Fruit fly (Drosophila melanogaster) whole organism, embryonic: ENCODE results near the gene SclA.

Experiments used
- Atf-2 ChIP-seq: fragments of 200-800 bp; sonication (Bioruptor generic); optimal IDR thresholded peaks from 2 replicates; lab custom pipeline; 2016; ENCODE audit warnings: missing biosample characterization, missing genetic modification characterization
- Atf3 ChIP-seq: fragments of 200-800 bp; sonication (Bioruptor generic); optimal IDR thresholded peaks from 3 replicates; lab custom pipeline; 2016; ENCODE audit warnings: missing biosample characterization, missing genetic modification characterization
- CG10979 ChIP-seq: fragments of 200-800 bp; sonication (Bioruptor generic); optimal IDR thresholded peaks from 2 replicates; lab custom pipeline; 2018; ENCODE audit warnings: missing biosample characterization, mild to moderate bottlenecking, missing genetic modification characterization, moderate library complexity
- CG12155 ChIP-seq: fragments of 200-800 bp; sonication (Bioruptor generic); optimal IDR thresholded peaks from 3 replicates; lab custom pipeline; 2016; ENCODE audit warnings: missing biosample characterization, missing genetic modification characterization
- CG13287 ChIP-seq: fragments of 200-800 bp; sonication (Bioruptor generic); IDR thresholded peaks from 2 replicates; pipeline ENCODE4 v1.3.6; 2022; ENCODE audit warnings: missing biosample characterization, missing genetic modification characterization; ENCODE audit not compliant: partially characterized antibody
- CG14860 ChIP-seq: fragments of 200-800 bp; sonication (Bioruptor generic); IDR thresholded peaks from 3 replicates; pipeline ENCODE4 v1.3.6; 2022; ENCODE audit warnings: missing biosample characterization, missing genetic modification characterization; ENCODE audit not compliant: partially characterized antibody
- CG15269 ChIP-seq: fragments of 200-800 bp; sonication (Bioruptor generic); optimal IDR thresholded peaks from 2 replicates; lab custom pipeline; 2018; ENCODE audit warnings: missing biosample characterization, mild to moderate bottlenecking, missing genetic modification characterization, moderate library complexity
- CG15479 ChIP-seq: fragments of 200-800 bp; sonication (Bioruptor generic); optimal IDR thresholded peaks from 3 replicates; lab custom pipeline; 2019; ENCODE audit warnings: missing biosample characterization, mild to moderate bottlenecking, missing genetic modification characterization, moderate library complexity
- CG16815 ChIP-seq: fragments of 200-800 bp; sonication (Bioruptor generic); optimal IDR thresholded peaks from 3 replicates; lab custom pipeline; 2017; ENCODE audit warnings: missing biosample characterization, mild to moderate bottlenecking, missing genetic modification characterization
- CG17186 ChIP-seq: fragments of 200-800 bp; sonication (Bioruptor generic); optimal IDR thresholded peaks from 3 replicates; lab custom pipeline; 2017; ENCODE audit warnings: missing biosample characterization, missing genetic modification reagents, missing genetic modification characterization
- CG17912 ChIP-seq: fragments of 200-800 bp; sonication (Bioruptor generic); optimal IDR thresholded peaks from 2 replicates; lab custom pipeline; 2018; ENCODE audit warnings: missing biosample characterization, mild to moderate bottlenecking, missing genetic modification characterization
- CG18011 ChIP-seq: fragments of 200-800 bp; sonication (Bioruptor generic); optimal IDR thresholded peaks from 2 replicates; lab custom pipeline; 2017; ENCODE audit warnings: missing biosample characterization, missing genetic modification characterization, mild to moderate bottlenecking, moderate library complexity, missing genotype
- CG32532 ChIP-seq: fragments of 200-800 bp; sonication (Bioruptor generic); IDR thresholded peaks from 2 replicates; pipeline ENCODE4 v1.3.6; 2022; ENCODE audit warnings: missing biosample characterization, missing genetic modification characterization
- CG33557 ChIP-seq: fragments of 200-800 bp; sonication (Bioruptor generic); optimal IDR thresholded peaks from 2 replicates; lab custom pipeline; 2019; ENCODE audit warnings: missing biosample characterization, mild to moderate bottlenecking, missing genetic modification characterization, moderate library complexity
- CG34224 ChIP-seq: fragments of 200-800 bp; sonication (Bioruptor generic); IDR thresholded peaks from 3 replicates; pipeline ENCODE4 v1.3.6; 2022; ENCODE audit warnings: missing biosample characterization, missing genetic modification characterization; ENCODE audit not compliant: partially characterized antibody
- CG42726 ChIP-seq: fragments of 200-800 bp; sonication (Bioruptor generic); IDR thresholded peaks from 2 replicates; pipeline ENCODE4 v1.3.6; 2022; ENCODE audit warnings: missing biosample characterization, missing genetic modification characterization; ENCODE audit not compliant: partially characterized antibody
- CG4820 ChIP-seq: fragments of 200-800 bp; sonication (Bioruptor generic); optimal IDR thresholded peaks from 3 replicates; lab custom pipeline; 2016; ENCODE audit warnings: missing biosample characterization, missing genetic modification characterization
- CG6765 ChIP-seq: fragments of 200-800 bp; sonication (Bioruptor generic); optimal IDR thresholded peaks from 3 replicates; lab custom pipeline; 2017; ENCODE audit warnings: missing biosample characterization, mild to moderate bottlenecking, missing genetic modification characterization
- Dbx ChIP-seq: fragments of 200-800 bp; sonication (Bioruptor generic); IDR thresholded peaks from 3 replicates; pipeline ENCODE4 v1.3.6; 2022; ENCODE audit warnings: missing biosample characterization, missing genetic modification characterization
- Dip3 ChIP-seq: fragments of 200-800 bp; sonication (Bioruptor generic); optimal IDR thresholded peaks from 3 replicates; lab custom pipeline; 2016; ENCODE audit warnings: missing biosample characterization, missing genetic modification characterization
- Hey ChIP-seq: fragments of 200-800 bp; sonication (Bioruptor generic); optimal IDR thresholded peaks from 3 replicates; lab custom pipeline; 2018; ENCODE audit warnings: missing biosample characterization, mild to moderate bottlenecking, missing genetic modification characterization
- Hmr ChIP-seq: fragments of 200-800 bp; sonication (Bioruptor generic); optimal IDR thresholded peaks from 3 replicates; lab custom pipeline; 2017; ENCODE audit warnings: mild to moderate bottlenecking, missing biosample characterization, missing genetic modification reagents, missing genetic modification characterization
- Hr3 ChIP-seq: fragments of 200-800 bp; sonication (Bioruptor generic); optimal IDR thresholded peaks from 3 replicates; lab custom pipeline; 2016; ENCODE audit warnings: missing biosample characterization, missing genetic modification characterization
- Lhr ChIP-seq: fragments of 200-800 bp; sonication (Bioruptor generic); optimal IDR thresholded peaks from 3 replicates; lab custom pipeline; 2017; ENCODE audit warnings: mild to moderate bottlenecking, missing biosample characterization, missing genetic modification reagents, missing genetic modification characterization
- MTF-1 ChIP-seq: fragments of 200-800 bp; sonication (Bioruptor generic); optimal IDR thresholded peaks from 2 replicates; lab custom pipeline; 2018; ENCODE audit warnings: missing biosample characterization, mild to moderate bottlenecking, missing genetic modification characterization, borderline replicate concordance
- NFAT ChIP-seq: fragments of 200-800 bp; sonication (Bioruptor generic); IDR thresholded peaks from 2 replicates; pipeline ENCODE4 v1.3.6; 2022; ENCODE audit warnings: missing biosample characterization, missing genetic modification characterization
- NfI ChIP-seq: fragments of 200-800 bp; sonication (Bioruptor generic); optimal IDR thresholded peaks from 3 replicates; lab custom pipeline; 2018; ENCODE audit warnings: missing biosample characterization, mild to moderate bottlenecking, missing genetic modification characterization, moderate library complexity
- Pdp1 ChIP-seq, 2 experiments: fragments of 200-800 bp; sonication (Bioruptor generic); optimal IDR thresholded peaks; 3 replicates each; lab custom pipeline; 2016; ENCODE audit warnings: missing biosample characterization in 2 of 2, missing genetic modification characterization in 2 of 2, mild to moderate bottlenecking in 1 of 2, moderate library complexity in 1 of 2
- Ptx1 ChIP-seq: fragments of 200-800 bp; sonication (Bioruptor generic); IDR thresholded peaks from 2 replicates; pipeline ENCODE4 v1.3.6; 2022; ENCODE audit warnings: missing biosample characterization, missing genetic modification characterization
- YL-1 ChIP-seq: fragments of 200-800 bp; sonication (Bioruptor generic); optimal IDR thresholded peaks from 3 replicates; lab custom pipeline; 2017; ENCODE audit warnings: missing biosample characterization, mild to moderate bottlenecking, missing genetic modification characterization
- bsh ChIP-seq, 2 experiments: fragments of 200-800 bp; sonication (Bioruptor generic); optimal IDR thresholded peaks; 2 replicates each; lab custom pipeline; 2017 to 2018; ENCODE audit warnings: mild to moderate bottlenecking in 2 of 2, missing biosample characterization in 2 of 2, missing genetic modification characterization in 2 of 2, moderate library complexity in 1 of 2
- caup ChIP-seq: fragments of 200-800 bp; sonication (Bioruptor generic); optimal IDR thresholded peaks from 3 replicates; lab custom pipeline; 2017; ENCODE audit warnings: missing biosample characterization, mild to moderate bottlenecking, missing genetic modification characterization, moderate library complexity; ENCODE audit not compliant: severe bottlenecking
- disco-r ChIP-seq: fragments of 200-800 bp; sonication (Bioruptor generic); optimal IDR thresholded peaks from 2 replicates; lab custom pipeline; 2016; ENCODE audit warnings: missing biosample characterization, missing genetic modification characterization
- gsb ChIP-seq: fragments of 200-800 bp; sonication (Bioruptor generic); IDR thresholded peaks from 2 replicates; pipeline ENCODE4 v1.3.6; 2022; ENCODE audit warnings: missing biosample characterization, missing genetic modification characterization
- her ChIP-seq: fragments of 200-800 bp; sonication (Bioruptor generic); optimal IDR thresholded peaks from 2 replicates; lab custom pipeline; 2016; ENCODE audit warnings: missing biosample characterization, missing genetic modification characterization
- kay ChIP-seq: fragments of 200-800 bp; sonication (Bioruptor generic); optimal IDR thresholded peaks from 2 replicates; lab custom pipeline; 2016; ENCODE audit warnings: missing biosample characterization, missing genetic modification characterization
- ken ChIP-seq: fragments of 200-800 bp; sonication (Bioruptor generic); IDR thresholded peaks from 3 replicates; pipeline ENCODE4 v1.3.6; 2022; ENCODE audit warnings: missing biosample characterization, missing genetic modification characterization
- lilli ChIP-seq: fragments of 200-800 bp; sonication (Bioruptor generic); optimal IDR thresholded peaks from 3 replicates; lab custom pipeline; 2016; ENCODE audit warnings: missing biosample characterization, missing genetic modification characterization
- phol ChIP-seq: fragments of 200-800 bp; sonication (Bioruptor generic); optimal IDR thresholded peaks from 3 replicates; lab custom pipeline; 2018; ENCODE audit warnings: missing biosample characterization, mild to moderate bottlenecking, missing genetic modification characterization, moderate library complexity
- ranshi ChIP-seq: fragments of 200-800 bp; sonication (Bioruptor generic); IDR thresholded peaks from 2 replicates; pipeline ENCODE4 v1.3.6; 2022; ENCODE audit warnings: missing biosample characterization, missing genetic modification characterization
- row ChIP-seq: fragments of 200-800 bp; sonication (Bioruptor generic); IDR thresholded peaks from 3 replicates; pipeline ENCODE4 v1.3.6; 2022; ENCODE audit warnings: missing biosample characterization, missing genetic modification characterization
- schlank ChIP-seq: fragments of 200-800 bp; sonication (Bioruptor generic); optimal IDR thresholded peaks from 2 replicates; lab custom pipeline; 2018; ENCODE audit warnings: missing biosample characterization, mild to moderate bottlenecking, missing genetic modification characterization
- seq ChIP-seq: fragments of 200-800 bp; sonication (Bioruptor generic); IDR thresholded peaks from 2 replicates; pipeline ENCODE4 v1.3.6; 2022; ENCODE audit warnings: missing biosample characterization, missing genetic modification characterization
- tap ChIP-seq: fragments of 200-800 bp; optimal IDR thresholded peaks from 3 replicates; lab custom pipeline; 2019; ENCODE audit warnings: missing biosample characterization, mild to moderate bottlenecking, missing genetic modification characterization, moderate library complexity
- tin ChIP-seq: fragments of 200-800 bp; sonication (Bioruptor generic); optimal IDR thresholded peaks from 3 replicates; lab custom pipeline; 2016; ENCODE audit warnings: missing biosample characterization, missing genetic modification characterization
- wdn ChIP-seq: fragments of 200-800 bp; sonication (Bioruptor generic); IDR thresholded peaks from 2 replicates; pipeline ENCODE4 v1.3.6; 2022; ENCODE audit warnings: missing biosample characterization, missing genetic modification characterization
- wek ChIP-seq: fragments of 200-800 bp; sonication (Bioruptor generic); optimal IDR thresholded peaks from 3 replicates; lab custom pipeline; 2018; ENCODE audit warnings: missing biosample characterization, mild to moderate bottlenecking, missing genetic modification characterization, moderate library complexity

SclA gene

DNA sequence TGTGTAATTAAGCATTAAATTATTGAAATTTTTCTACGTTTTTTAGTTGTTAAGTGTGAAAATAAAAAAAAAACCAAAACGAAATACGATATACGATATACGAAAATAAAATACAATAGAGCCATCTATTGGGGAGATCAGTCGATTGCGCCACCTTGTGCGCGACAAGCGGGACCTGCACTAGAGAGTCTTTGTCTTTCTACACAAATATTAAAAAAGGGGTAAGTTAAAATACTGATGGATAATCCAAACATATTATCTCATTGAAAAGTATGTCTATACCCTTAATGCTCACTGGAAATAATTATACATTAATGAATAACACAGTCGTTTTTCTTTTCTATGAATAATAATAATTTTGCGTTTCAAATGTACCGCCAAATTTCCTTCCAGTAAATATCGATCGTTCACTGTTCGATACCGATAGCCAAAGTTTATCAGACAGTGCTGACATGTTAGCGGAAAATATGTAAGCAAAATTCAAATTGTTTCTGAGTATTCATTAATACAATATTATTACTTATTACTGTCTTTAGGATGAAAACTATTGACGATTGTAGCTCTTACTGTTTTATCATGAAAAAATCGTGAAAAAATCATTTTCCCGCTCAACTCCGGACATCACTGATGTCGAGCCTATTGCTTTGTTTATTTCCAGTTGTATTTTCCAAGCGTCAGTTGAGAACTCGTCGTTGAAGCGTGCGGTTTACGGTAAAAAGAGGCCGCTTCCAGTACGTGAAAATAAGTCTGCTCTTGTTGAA, 21.6 kb upstream of the SclA start, which contains the start of gene mdy:
Gene mdy, plus strand, starts transcription at position 672 of the 761 bp plus-strand sequence.
- peak; percentile 46 for TF ChIP-seq Ptx1 (GFP tag; lab: Robert Waterston, UW)
- peak; percentile 86 for TF ChIP-seq NFAT (GFP tag; lab: Robert Waterston, UW)
- no peak for TF ChIP-seq wek (GFP tag; lab: Kevin White, UChicago)
- TF ChIP-seq CG6765 (GFP tag; lab: Kevin White, UChicago), result peak; percentile 30
- peak; percentile 46 to 58 for TF ChIP-seq Pdp1 (GFP tag; optimal IDR thresholded peaks at IDR 0.05; lab: Kevin White, UChicago)
- TF ChIP-seq Atf-2 (GFP tag; lab: Kevin White, UChicago), result peak; percentile 41
- peak; percentile 45 for TF ChIP-seq CG15269 (tag; lab: Kevin White, UChicago)
- peak; percentile 80 for TF ChIP-seq lilli (GFP tag; lab: Kevin White, UChicago)
- peak; percentile 58 for TF ChIP-seq kay
- peak; percentile 31 for TF ChIP-seq MTF-1 (GFP tag; lab: Kevin White, UChicago)
- peak; percentile 0 for TF ChIP-seq Dip3
- peak; percentile 43 for TF ChIP-seq CG4820 (GFP tag; lab: Kevin White, UChicago)
- peak; percentile 89 for TF ChIP-seq row (GFP tag; lab: Robert Waterston, UW)
- TF ChIP-seq ken, result peak; percentile 60; the same call in 1 of the 3 replicates
- peak; percentile 57 for TF ChIP-seq phol (tag; lab: Kevin White, UChicago)
- TF ChIP-seq schlank (tag; lab: Kevin White, UChicago), result no peak
- peak; percentile 16 for TF ChIP-seq Atf3
- peak; percentile 38 for TF ChIP-seq CG10979 (tag; lab: Kevin White, UChicago)
- TF ChIP-seq YL-1 (GFP tag; lab: Kevin White, UChicago), result peak; percentile 36
- TF ChIP-seq CG17912, result no peak
- TF ChIP-seq Hey, result no peak
- TF ChIP-seq NfI (GFP tag; lab: Kevin White, UChicago), result peak; percentile 33
- TF ChIP-seq ranshi, result peak; percentile 74; the same call in 1 of the 2 replicates
- TF ChIP-seq CG13287 (GFP tag; lab: Robert Waterston, UW), result peak; percentile 61
- no peak for TF ChIP-seq disco-r
- TF ChIP-seq CG16815 (GFP tag; lab: Kevin White, UChicago), result no peak
- peak; percentile 44; the same call in 1 of the 2 replicates for TF ChIP-seq seq
- no peak for TF ChIP-seq tap (tag; lab: Kevin White, UChicago)
- peak; percentile 51; the same call in 1 of the 2 replicates for TF ChIP-seq wdn (GFP tag; lab: Robert Waterston, UW)
- 0 out of 2 replicates have a peak, but pooled peaks have one; percentile 29 for TF ChIP-seq CG42726
- peak; percentile 49; the same call in 1 of the 3 replicates for TF ChIP-seq Dbx (GFP tag; lab: Robert Waterston, UW)
- peak; percentile 79 for TF ChIP-seq Lhr (GFP tag; lab: Kevin White, UChicago)
- peak; percentile 42 for TF ChIP-seq Hr3
- peak; percentile 45 for TF ChIP-seq CG33557 (GFP tag; lab: Kevin White, UChicago)
- TF ChIP-seq CG18011 (GFP tag; lab: Kevin White, UChicago), result peak; percentile 52
- peak; percentile 7 for TF ChIP-seq CG17186
- peak; percentile 30; the same call in 1 of the 3 replicates for TF ChIP-seq CG34224 (GFP tag; lab: Robert Waterston, UW)
- TF ChIP-seq CG32532 (GFP tag; lab: Robert Waterston, UW), result peak; percentile 79
- peak; percentile 58 for TF ChIP-seq Hmr (GFP tag; lab: Kevin White, UChicago)
- TF ChIP-seq gsb, result peak; percentile 35; the same call in 1 of the 2 replicates
- peak; percentile 39 for TF ChIP-seq her (GFP tag; lab: Kevin White, UChicago)
- TF ChIP-seq CG12155 (GFP tag; lab: Kevin White, UChicago), result peak; percentile 41
- peak in 1 of 2 experiments; percentile 51 for TF ChIP-seq bsh (GFP tag; optimal IDR thresholded peaks at IDR 0.05; lab: Kevin White, UChicago)
- peak; percentile 42 for TF ChIP-seq caup (GFP tag; lab: Kevin White, UChicago)
- peak; percentile 52; the same call in 1 of the 3 replicates for TF ChIP-seq CG14860 (GFP tag; lab: Robert Waterston, UW)
- TF ChIP-seq CG15479 (GFP tag; lab: Kevin White, UChicago), result no peak
- TF ChIP-seq tin, result peak; percentile 50
